Worm (Caenorhabditis elegans) whole organism, midembryonic: Measurements from ENCODE around the gene molo-1.

ENCODE experiments used
- T22C8.4 ChIP-seq: fragments of 200-800 bp; sonication (Bioruptor generic); IDR thresholded peaks from 2 replicates; pipeline ENCODE4 v1.3.6; 2022; ENCODE audit warnings: missing genetic modification characterization, missing compliant biosample characterization
- cog-1 ChIP-seq: sonication (generic microtip); optimal IDR thresholded peaks from 2 replicates; lab custom pipeline; 2016; ENCODE audit warnings: missing genetic modification characterization, missing compliant biosample characterization
- flt-1 ChIP-seq: fragments of 200-800 bp; sonication (Bioruptor generic); IDR thresholded peaks from 2 replicates; pipeline ENCODE4 v1.3.6; 2022; ENCODE audit warnings: missing genetic modification characterization, missing compliant biosample characterization
- klf-2 ChIP-seq: fragments of 200-800 bp; sonication (Bioruptor generic); conservative IDR thresholded peaks from 2 replicates; pipeline ENCODE4 v1.3.6; 2022; ENCODE audit warnings: missing genetic modification reagents, missing genetic modification characterization, missing compliant biosample characterization
- med-1 ChIP-seq: sonication (generic microtip); optimal IDR thresholded peaks from 2 replicates; lab custom pipeline; 2017; ENCODE audit warnings: missing genetic modification characterization, mild to moderate bottlenecking, missing compliant biosample characterization, antibody characterized with exemption, missing genetic modification reagents; ENCODE audit not compliant: insufficient read depth
- ref-1 ChIP-seq: fragments of 200-800 bp; sonication (Bioruptor generic); conservative IDR thresholded peaks from 2 replicates; pipeline ENCODE4 v1.3.6; 2022; ENCODE audit warnings: missing genetic modification reagents, missing genetic modification characterization, missing compliant biosample characterization
- tab-1 ChIP-seq: fragments of 200-800 bp; sonication (Bioruptor generic); IDR thresholded peaks from 2 replicates; pipeline ENCODE4 v1.3.6; 2022; ENCODE audit warnings: missing genetic modification characterization, missing compliant biosample characterization
- ztf-23 ChIP-seq: fragments of 200-800 bp; sonication (Bioruptor generic); IDR thresholded peaks from 2 replicates; pipeline ENCODE4 v1.3.6; 2022; ENCODE audit warnings: missing genetic modification reagents, missing genetic modification characterization, missing compliant biosample characterization
- ztf-29 ChIP-seq: fragments of 200-800 bp; sonication (Bioruptor generic); IDR thresholded peaks from 2 replicates; pipeline ENCODE4 v1.3.6; 2022; ENCODE audit warnings: missing genetic modification reagents, missing genetic modification characterization, missing compliant biosample characterization

molo-1 gene

ce11 chrIII:5568265-5568664 lies 5.5 kb upstream of the molo-1 start:
- TF ChIP-seq med-1 (no peak), ztf-23 (GFP tag; lab: Robert Waterston, UW) (no peak), ztf-29 (GFP tag; lab: Robert Waterston, UW) (no peak), tab-1 (GFP tag; lab: Robert Waterston, UW) (0 out of 2 replicates have a peak, but pooled peaks have one; percentile 59), ref-1 (GFP tag; lab: Robert Waterston, UW) (no peak)

- no peak for TF ChIP-seq ztf-23 (GFP tag; lab: Robert Waterston, UW)
- TF ChIP-seq med-1: no peak
- no peak for TF ChIP-seq cog-1 (tag; lab: Kevin White, UChicago)
- TF ChIP-seq ref-1 (GFP tag; lab: Robert Waterston, UW): no peak
- TF ChIP-seq T22C8.4: no peak
- no peak for TF ChIP-seq klf-2 (GFP tag; lab: Robert Waterston, UW)
- TF ChIP-seq flt-1 (GFP tag; lab: Robert Waterston, UW): no peak
- TF ChIP-seq ztf-29 (GFP tag; lab: Robert Waterston, UW): no peak
- TF ChIP-seq tab-1 (GFP tag; lab: Robert Waterston, UW): no peak
Measured at ce11 chrIII:5568679-5569078, 5.1 kb upstream of the molo-1 start, which contains the start of gene nspb-12. nspb-12 (minus strand) TSS chrIII:5568779.

- TF ChIP-seq klf-2 (GFP tag; lab: Robert Waterston, UW): no peak
- TF ChIP-seq ztf-23 (GFP tag; lab: Robert Waterston, UW): no peak
- TF ChIP-seq tab-1 (GFP tag; lab: Robert Waterston, UW): no peak
- TF ChIP-seq med-1: no peak
Measured at ce11 chrIII:5570814-5571443, 2.9 kb upstream of the molo-1 start.

- TF ChIP-seq ztf-23 (GFP tag; lab: Robert Waterston, UW) (no peak), ref-1 (GFP tag; lab: Robert Waterston, UW) (no peak), tab-1 (GFP tag; lab: Robert Waterston, UW) (no peak), klf-2 (GFP tag; lab: Robert Waterston, UW) (no peak), flt-1 (GFP tag; lab: Robert Waterston, UW) (no peak), ztf-29 (GFP tag; lab: Robert Waterston, UW) (no peak), med-1 (no peak), T22C8.4 (no peak), cog-1 (tag; lab: Kevin White, UChicago) (no peak)
Measured at ce11 chrIII:5572806-5573205, 988 bp upstream of the molo-1 start.

ce11 chrIII:5581049-5581448 lies 7.3 kb downstream of the molo-1 start, which contains the start of gene F56D2.5:
F56D2.5 (minus strand) TSS chrIII:5581419.
- TF ChIP-seq cog-1 (tag; lab: Kevin White, UChicago): no peak

ce11 chrIII:5582766-5583165 lies 9.0 kb downstream of the molo-1 start, which contains the start of the genes F56D2.8 and uev-2:
F56D2.8 (minus strand) TSS chrIII:5582866.
uev-2 (plus strand) TSS chrIII:5583125.
- TF ChIP-seq cog-1 (tag; lab: Kevin White, UChicago): no peak
- TF ChIP-seq ref-1 (GFP tag; lab: Robert Waterston, UW): no peak
- TF ChIP-seq med-1: no peak
- no peak for TF ChIP-seq tab-1 (GFP tag; lab: Robert Waterston, UW)
- TF ChIP-seq klf-2 (GFP tag; lab: Robert Waterston, UW): no peak
- no peak for TF ChIP-seq ztf-23 (GFP tag; lab: Robert Waterston, UW)
- TF ChIP-seq T22C8.4: no peak
- TF ChIP-seq flt-1 (GFP tag; lab: Robert Waterston, UW): no peak
- no peak for TF ChIP-seq ztf-29 (GFP tag; lab: Robert Waterston, UW)

- TF ChIP-seq T22C8.4: no peak
- no peak for TF ChIP-seq tab-1 (GFP tag; lab: Robert Waterston, UW)
- TF ChIP-seq med-1: no peak
- TF ChIP-seq ztf-23 (GFP tag; lab: Robert Waterston, UW): no peak
- no peak for TF ChIP-seq flt-1 (GFP tag; lab: Robert Waterston, UW)
- no peak for TF ChIP-seq ref-1 (GFP tag; lab: Robert Waterston, UW)
- no peak for TF ChIP-seq klf-2 (GFP tag; lab: Robert Waterston, UW)
- no peak for TF ChIP-seq ztf-29 (GFP tag; lab: Robert Waterston, UW)
- TF ChIP-seq cog-1 (tag; lab: Kevin White, UChicago): no peak
Measured at ce11 chrIII:5584647-5585046, 10.9 kb downstream of the molo-1 start, which contains the start of gene F56D2.3. F56D2.3 (plus strand) TSS chrIII:5584947.

- TF ChIP-seq ztf-23 (GFP tag; lab: Robert Waterston, UW) (no peak), cog-1 (tag; lab: Kevin White, UChicago) (no peak), tab-1 (GFP tag; lab: Robert Waterston, UW) (no peak), ref-1 (GFP tag; lab: Robert Waterston, UW) (no peak), flt-1 (GFP tag; lab: Robert Waterston, UW) (no peak), ztf-29 (GFP tag; lab: Robert Waterston, UW) (no peak), med-1 (no peak), T22C8.4 (no peak), klf-2 (GFP tag; lab: Robert Waterston, UW) (no peak)
Measured at ce11 chrIII:5585711-5586110, 11.9 kb downstream of the molo-1 start.

ce11 chrIII:5586925-5587324 lies 13.1 kb downstream of the molo-1 start, which contains the start of gene F56D2.2:
F56D2.2 (plus strand) TSS chrIII:5587263.
- TF ChIP-seq flt-1 (GFP tag; lab: Robert Waterston, UW) (0 out of 2 replicates have a peak, but pooled peaks have one; percentile 44), tab-1 (GFP tag; lab: Robert Waterston, UW) (no peak), T22C8.4 (no peak), ref-1 (GFP tag; lab: Robert Waterston, UW) (no peak), ztf-29 (GFP tag; lab: Robert Waterston, UW) (no peak), klf-2 (GFP tag; lab: Robert Waterston, UW) (no peak), med-1 (no peak)

- TF ChIP-seq cog-1 (tag; lab: Kevin White, UChicago): no peak
- no peak for TF ChIP-seq tab-1 (GFP tag; lab: Robert Waterston, UW)
- TF ChIP-seq klf-2 (GFP tag; lab: Robert Waterston, UW): no peak
- no peak for TF ChIP-seq ztf-23 (GFP tag; lab: Robert Waterston, UW)
- TF ChIP-seq med-1: no peak
- TF ChIP-seq ztf-29 (GFP tag; lab: Robert Waterston, UW): no peak
- TF ChIP-seq flt-1 (GFP tag; lab: Robert Waterston, UW): no peak
- no peak for TF ChIP-seq T22C8.4
- no peak for TF ChIP-seq ref-1 (GFP tag; lab: Robert Waterston, UW)
Measured at ce11 chrIII:5588746-5589145, 15.0 kb downstream of the molo-1 start.
